Fruit fly (Drosophila melanogaster) whole organism, adult: ENCODE results near the gene CG10680.

Experiments
- CG12768 ChIP-seq: fragments of 200-800 bp; sonication (Bioruptor generic); optimal IDR thresholded peaks from 2 replicates; lab custom pipeline; 2017; ENCODE audit warnings: missing biosample characterization, missing genetic modification characterization, mild to moderate bottlenecking, moderate library complexity, missing genetic modification reagents
- CG5204 ChIP-seq: fragments of 200-800 bp; sonication (Bioruptor generic); optimal IDR thresholded peaks from 2 replicates; lab custom pipeline; 2016; ENCODE audit warnings: missing biosample characterization, missing genetic modification characterization
- Clk ChIP-seq: fragments of 200-800 bp; sonication (Bioruptor generic); optimal IDR thresholded peaks from 2 replicates; lab custom pipeline; 2017; ENCODE audit warnings: missing biosample characterization, missing genetic modification characterization
- cic ChIP-seq: fragments of 200-800 bp; sonication (Bioruptor generic); optimal IDR thresholded peaks from 2 replicates; lab custom pipeline; 2017; ENCODE audit warnings: missing biosample characterization, mild to moderate bottlenecking, missing genetic modification characterization, moderate library complexity
- ovo ChIP-seq: fragments of 200-800 bp; sonication (Bioruptor generic); optimal IDR thresholded peaks from 2 replicates; lab custom pipeline; 2016; ENCODE audit warnings: missing biosample characterization, missing genetic modification characterization
- tj ChIP-seq: fragments of 200-800 bp; sonication (Bioruptor generic); optimal IDR thresholded peaks from 3 replicates; lab custom pipeline; 2017; ENCODE audit warnings: missing biosample characterization, mild to moderate bottlenecking, missing genetic modification characterization, moderate library complexity
- toe ChIP-seq: fragments of 200-800 bp; sonication (Bioruptor generic); optimal IDR thresholded peaks from 2 replicates; lab custom pipeline; 2016; ENCODE audit warnings: missing biosample characterization, missing genetic modification characterization

- TF ChIP-seq toe (GFP tag; lab: Kevin White, UChicago) = no peak
- no peak for TF ChIP-seq ovo
- no peak for TF ChIP-seq tj (GFP tag; lab: Kevin White, UChicago)
- TF ChIP-seq cic (GFP tag; lab: Kevin White, UChicago) = no peak
- no peak for TF ChIP-seq CG5204
- TF ChIP-seq CG12768 (GFP tag; lab: Kevin White, UChicago) = no peak
- no peak for TF ChIP-seq Clk (GFP tag; lab: Kevin White, UChicago)
Observed at dm6 chr2L:19930102-19930501, 33.8 kb upstream of the CG10680 start.
